Fruit fly (Drosophila melanogaster): ENCODE data around the gene Elo68beta.

Gene Elo68beta

DNA sequence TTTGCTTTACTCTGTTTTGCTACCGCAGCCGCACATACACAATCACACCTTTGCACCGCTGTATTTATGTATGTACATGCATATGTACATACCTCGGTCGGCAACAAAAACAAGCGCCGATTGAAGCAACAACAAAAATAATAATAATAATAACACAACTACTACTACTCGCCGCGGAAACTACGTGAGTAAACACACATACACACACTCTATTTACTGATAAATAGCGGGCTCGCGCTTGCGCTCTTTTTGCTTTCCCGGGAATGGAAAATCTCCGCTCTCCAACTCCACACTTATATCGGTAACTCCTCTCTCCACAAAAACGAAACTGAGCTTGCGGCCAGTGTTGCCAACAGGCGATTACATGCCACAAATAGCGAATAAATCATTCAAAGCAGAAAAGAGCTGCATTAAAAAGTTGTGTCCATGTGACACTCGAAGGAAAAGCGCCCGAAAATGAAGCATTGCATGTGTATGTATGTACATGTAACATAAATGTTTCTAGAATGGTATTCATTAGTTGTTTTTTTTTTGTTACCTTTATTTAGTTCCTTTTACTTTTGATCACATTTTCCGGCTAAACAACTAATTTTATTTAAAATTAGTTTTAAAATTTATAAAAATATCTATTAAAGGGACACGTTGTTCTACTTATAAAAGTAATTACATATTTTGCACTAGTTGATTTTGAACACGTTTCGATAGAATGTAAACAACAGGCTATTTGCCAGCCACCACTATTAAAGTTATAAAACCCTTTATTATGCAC lies 17.3 kb upstream of the Elo68beta start (continued):
- TF ChIP-seq CG6689 (GFP tag; IDR thresholded peaks at IDR 0.05) = peak; percentile 61
- TF ChIP-seq BtbVII (GFP tag; optimal IDR thresholded peaks at IDR 0.05) = peak; percentile 73
- peak; percentile 51 for TF ChIP-seq zf30C (GFP tag; optimal IDR thresholded peaks at IDR 0.05)
- TF ChIP-seq Ada2b (GFP tag; IDR thresholded peaks at IDR 0.05) = no peak
- no peak for TF ChIP-seq CG15073 (GFP tag; optimal IDR thresholded peaks at IDR 0.05)
- TF ChIP-seq CG9727 (GFP tag; optimal IDR thresholded peaks at IDR 0.05) = peak; percentile 77
- no peak for TF ChIP-seq Dll (GFP tag; IDR thresholded peaks at IDR 0.05; ENCODE audit: partially characterized antibody)
- peak; percentile 82 for TF ChIP-seq sqz (GFP tag; optimal IDR thresholded peaks at IDR 0.05)
- TF ChIP-seq sc (optimal IDR thresholded peaks at IDR 0.05) = no peak
- TF ChIP-seq sc (GFP tag; optimal IDR thresholded peaks at IDR 0.05) = peak; percentile 73
- TF ChIP-seq CG33557 (GFP tag; optimal IDR thresholded peaks at IDR 0.05) = peak; percentile 85
- TF ChIP-seq CG14710 (tag; optimal IDR thresholded peaks at IDR 0.05) = peak; percentile 65
- peak; percentile 73 for TF ChIP-seq grn (GFP tag; optimal IDR thresholded peaks at IDR 0.05)
- TF ChIP-seq ase (GFP tag; IDR thresholded peaks at IDR 0.05) = 0 out of 3 replicates have a peak, but pooled peaks have one; percentile 30
- peak; percentile 72 for TF ChIP-seq CG4707 (GFP tag; optimal IDR thresholded peaks at IDR 0.05)
- no peak for TF ChIP-seq CkIIα-i1 (GFP tag; IDR thresholded peaks at IDR 0.05)
- peak; percentile 52 for TF ChIP-seq slp2 (GFP tag; optimal IDR thresholded peaks at IDR 0.05)
- peak; percentile 52; the same call in 1 of the 2 replicates for TF ChIP-seq Nf-YA (GFP tag; IDR thresholded peaks at IDR 0.05)
- peak in 1 of 3 experiments; percentile 15 for TF ChIP-seq Stat92E (GFP tag; optimal IDR thresholded peaks at IDR 0.05)
- peak; percentile 75 for TF ChIP-seq CG15011 (GFP tag; optimal IDR thresholded peaks at IDR 0.05)
- TF ChIP-seq CG13123 (GFP tag; optimal IDR thresholded peaks at IDR 0.05) = peak; percentile 68
- peak; percentile 54 for TF ChIP-seq twi (tag; optimal IDR thresholded peaks at IDR 0.05)
- TF ChIP-seq CG5245 (GFP tag; optimal IDR thresholded peaks at IDR 0.05) = peak; percentile 45
- peak; percentile 43 for TF ChIP-seq CG8290 (GFP tag; optimal IDR thresholded peaks at IDR 0.05)
- TF ChIP-seq CG8290 (tag; optimal IDR thresholded peaks at IDR 0.05) = peak; percentile 87 to 88
- TF ChIP-seq CG31441 (GFP tag; IDR thresholded peaks at IDR 0.05) = peak; percentile 25
- peak; percentile 81 for TF ChIP-seq HLHmδ (GFP tag; optimal IDR thresholded peaks at IDR 0.05)
- TF ChIP-seq CG17359 (tag; optimal IDR thresholded peaks at IDR 0.05) = peak; percentile 73
- no peak for TF ChIP-seq CG16813 (GFP tag; IDR thresholded peaks at IDR 0.05; ENCODE audit: partially characterized antibody)
- peak; percentile 11 for TF ChIP-seq Xbp1 (GFP tag; optimal IDR thresholded peaks at IDR 0.05)
- TF ChIP-seq exex (tag; optimal IDR thresholded peaks at IDR 0.05) = peak; percentile 68
- TF ChIP-seq otp (GFP tag; IDR thresholded peaks at IDR 0.05) = peak; percentile 65; the same call in 1 of the 3 replicates
- peak; percentile 56 for TF ChIP-seq CG12659 (GFP tag; optimal IDR thresholded peaks at IDR 0.05)
- peak; percentile 20; the same call in 1 of the 2 replicates for TF ChIP-seq slbo (GFP tag; IDR thresholded peaks at IDR 0.05)
- TF ChIP-seq CG34376 (GFP tag; optimal IDR thresholded peaks at IDR 0.05) = peak; percentile 95
- peak; percentile 47 for TF ChIP-seq CG12104 (GFP tag; optimal IDR thresholded peaks at IDR 0.05)
- TF ChIP-seq peb (GFP tag; IDR thresholded peaks at IDR 0.05) = no peak
- TF ChIP-seq CG3726 (GFP tag; IDR thresholded peaks at IDR 0.05) = no peak
- TF ChIP-seq pita (GFP tag; optimal IDR thresholded peaks at IDR 0.05) = no peak
- peak; percentile 92 for TF ChIP-seq lab (GFP tag; optimal IDR thresholded peaks at IDR 0.05)
- TF ChIP-seq CG31388 (GFP tag; optimal IDR thresholded peaks at IDR 0.05) = peak; percentile 5
- TF ChIP-seq ken (GFP tag; IDR thresholded peaks at IDR 0.05) = no peak
- TF ChIP-seq Hr78 (GFP tag; optimal IDR thresholded peaks at IDR 0.05) = no peak
- TF ChIP-seq CG17186 (GFP tag; optimal IDR thresholded peaks at IDR 0.05) = peak; percentile 47
- TF ChIP-seq chn (GFP tag; optimal IDR thresholded peaks at IDR 0.05) = no peak
- TF ChIP-seq maf-S (GFP tag; optimal IDR thresholded peaks at IDR 0.05) = peak; percentile 18
- peak; percentile 57 for TF ChIP-seq CG9876 (GFP tag; optimal IDR thresholded peaks at IDR 0.05)
- TF ChIP-seq Elba2 (GFP tag; optimal IDR thresholded peaks at IDR 0.05) = no peak
- TF ChIP-seq Hey (tag; optimal IDR thresholded peaks at IDR 0.05) = peak; percentile 84
